Fruit fly (Drosophila melanogaster) whole organism, adult: ENCODE measurements around the gene Ogdh.

ENCODE experiments used
- CG11617 ChIP-seq: fragments of 200-800 bp; sonication (Bioruptor generic); optimal IDR thresholded peaks from 2 replicates; lab custom pipeline; 2017; ENCODE audit warnings: mild to moderate bottlenecking, missing biosample characterization, missing genetic modification reagents, missing genetic modification characterization
- CG1620 ChIP-seq: fragments of 200-800 bp; sonication (Bioruptor generic); optimal IDR thresholded peaks from 2 replicates; lab custom pipeline; 2016; ENCODE audit warnings: missing biosample characterization, missing genetic modification characterization
- CG5204 ChIP-seq: fragments of 200-800 bp; sonication (Bioruptor generic); optimal IDR thresholded peaks from 2 replicates; lab custom pipeline; 2016; ENCODE audit warnings: missing biosample characterization, missing genetic modification characterization
- Crg-1 ChIP-seq: fragments of 200-800 bp; sonication (Bioruptor generic); optimal IDR thresholded peaks from 2 replicates; lab custom pipeline; 2016; ENCODE audit warnings: missing biosample characterization, missing genetic modification characterization
- cic ChIP-seq: fragments of 200-800 bp; sonication (Bioruptor generic); optimal IDR thresholded peaks from 2 replicates; lab custom pipeline; 2017; ENCODE audit warnings: missing biosample characterization, mild to moderate bottlenecking, missing genetic modification characterization, moderate library complexity
- toe ChIP-seq: fragments of 200-800 bp; sonication (Bioruptor generic); optimal IDR thresholded peaks from 2 replicates; lab custom pipeline; 2016; ENCODE audit warnings: missing biosample characterization, missing genetic modification characterization

DNA sequence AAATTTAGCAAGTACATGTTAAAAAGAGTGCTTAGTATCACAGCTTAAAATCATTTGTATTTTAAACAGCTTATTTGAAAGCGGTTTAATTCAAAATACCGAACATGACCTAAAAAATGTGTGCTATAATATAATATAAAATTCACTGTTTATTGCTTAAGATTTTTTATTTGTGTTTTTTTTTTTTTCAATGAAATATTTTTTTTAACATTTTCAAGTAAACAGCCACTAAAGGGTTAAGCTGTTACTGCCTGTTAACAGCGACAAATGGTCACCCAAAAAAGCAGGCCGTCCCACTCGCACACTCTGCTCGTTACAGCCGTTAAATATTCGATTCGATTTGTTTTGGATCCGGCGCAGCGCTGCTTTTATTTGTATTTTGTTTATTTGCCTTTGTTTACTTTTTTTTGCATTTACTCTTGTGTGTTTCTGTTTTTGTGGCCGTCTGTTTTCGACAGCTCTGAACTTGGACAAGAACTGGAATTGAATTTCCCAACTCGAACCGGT, 20.1 kb downstream of the Ogdh start:
- TF ChIP-seq CG11617 (GFP tag; lab: Kevin White, UChicago) (no peak), Crg-1 (GFP tag; lab: Kevin White, UChicago) (no peak), CG5204 (GFP tag; lab: Kevin White, UChicago) (no peak), toe (GFP tag; lab: Kevin White, UChicago) (no peak), CG1620 (GFP tag; lab: Kevin White, UChicago) (no peak), cic (GFP tag; lab: Kevin White, UChicago) (no peak)
